Worm (Caenorhabditis elegans) whole organism, young adult: ENCODE measurements around the gene T26H5.9.

Experiments used
- B0261.1 ChIP-seq: sonication (generic microtip); optimal IDR thresholded peaks from 2 replicates; lab custom pipeline; 2016; ENCODE audit warnings: mild to moderate bottlenecking, missing genetic modification characterization, moderate library complexity, missing compliant biosample characterization
- D2030.7 ChIP-seq: fragments of 200-800 bp; sonication (Bioruptor generic); IDR thresholded peaks from 2 replicates; pipeline ENCODE4 v1.3.6; 2022; ENCODE audit warnings: missing genetic modification reagents, missing genetic modification characterization, missing compliant biosample characterization
- F33H1.4 ChIP-seq: fragments of 200-800 bp; sonication (Bioruptor generic); IDR thresholded peaks from 2 replicates; pipeline ENCODE4 v1.3.6; 2022; ENCODE audit warnings: missing genetic modification reagents, missing genetic modification characterization, missing compliant biosample characterization
- akir-1 ChIP-seq: fragments of 200-800 bp; sonication (Bioruptor generic); optimal IDR thresholded peaks from 2 replicates; lab custom pipeline; 2018; ENCODE audit warnings: mild to moderate bottlenecking, missing genetic modification characterization, moderate library complexity, missing compliant biosample characterization
- ama-1 ChIP-seq, 3 experiments: fragments of 150-350 bp in 1 of 3; sonication (generic microtip) in 2 of 3; optimal IDR thresholded peaks; 2 replicates each; lab custom pipeline; 2014 to 2018; ENCODE audit warnings: missing biosample characterization in 2 of 3, missing genetic modification characterization in 2 of 3, missing genetic modification reagents in 2 of 3
- aptf-3 ChIP-seq: fragments of 200-800 bp; sonication (Bioruptor generic); IDR thresholded peaks from 2 replicates; pipeline ENCODE4 v1.3.6; 2022; ENCODE audit warnings: missing genetic modification characterization, missing compliant biosample characterization
- attf-3 ChIP-seq: fragments of 200-800 bp; sonication (Bioruptor generic); conservative IDR thresholded peaks from 2 replicates; pipeline ENCODE4 v1.3.6; 2022; ENCODE audit warnings: missing genetic modification reagents, missing genetic modification characterization, missing compliant biosample characterization
- attf-5 ChIP-seq: fragments of 200-800 bp; sonication (Bioruptor generic); optimal IDR thresholded peaks from 2 replicates; lab custom pipeline; 2018; ENCODE audit warnings: mild to moderate bottlenecking, missing genetic modification characterization, missing compliant biosample characterization
- attf-6 ChIP-seq: fragments of 200-800 bp; sonication (Bioruptor generic); IDR thresholded peaks from 2 replicates; pipeline ENCODE4 v1.3.6; 2022; ENCODE audit warnings: missing genetic modification reagents, missing genetic modification characterization, missing compliant biosample characterization
- ccch-3 ChIP-seq: fragments of 200-800 bp; sonication (Bioruptor generic); optimal IDR thresholded peaks from 2 replicates; lab custom pipeline; 2018; ENCODE audit warnings: mild to moderate bottlenecking, missing genetic modification characterization, missing compliant biosample characterization
- cebp-1 ChIP-seq, 2 experiments: fragments of 200-800 bp in 1 of 2; sonication (Bioruptor generic) in 1 of 2; sonication (generic microtip) in 1 of 2; IDR thresholded peaks in 1 of 2; optimal IDR thresholded peaks in 1 of 2; 2 replicates each; pipeline versions ENCODE4 v1.3.6 to Lab custom; 2017 to 2022; ENCODE audit warnings: missing compliant biosample characterization in 2 of 2, missing genetic modification characterization in 2 of 2, mild to moderate bottlenecking in 1 of 2, missing genetic modification reagents in 1 of 2, moderate library complexity in 1 of 2
- cebp-2 ChIP-seq: fragments of 200-800 bp; sonication (Bioruptor generic); IDR thresholded peaks from 2 replicates; pipeline ENCODE4 v1.3.6; 2022; ENCODE audit warnings: missing genetic modification characterization, missing compliant biosample characterization
- die-1 ChIP-seq: sonication (generic microtip); optimal IDR thresholded peaks from 2 replicates; lab custom pipeline; 2016; ENCODE audit warnings: missing genotype, mild to moderate bottlenecking, missing genetic modification characterization, missing compliant biosample characterization
- egl-18 ChIP-seq: fragments of 200-800 bp; sonication (Bioruptor generic); IDR thresholded peaks from 2 replicates; pipeline ENCODE4 v1.3.6; 2022; ENCODE audit warnings: missing genetic modification reagents, missing genetic modification characterization, missing compliant biosample characterization
- ekl-4 ChIP-seq: fragments of 200-800 bp; sonication (Bioruptor generic); IDR thresholded peaks from 2 replicates; pipeline ENCODE4 v1.3.6; 2022; ENCODE audit warnings: missing genetic modification reagents, missing genetic modification characterization, missing compliant biosample characterization
- ets-4 ChIP-seq: fragments of 200-800 bp; sonication (Bioruptor generic); optimal IDR thresholded peaks from 2 replicates; lab custom pipeline; 2018; ENCODE audit warnings: mild to moderate bottlenecking, missing genetic modification characterization, missing compliant biosample characterization
- hmg-1.2 ChIP-seq: fragments of 200-800 bp; sonication (Bioruptor generic); IDR thresholded peaks from 2 replicates; pipeline ENCODE4 v1.3.6; 2022; ENCODE audit warnings: missing genetic modification reagents, missing genetic modification characterization, missing compliant biosample characterization
- hmg-20 ChIP-seq: fragments of 200-800 bp; sonication (Bioruptor generic); IDR thresholded peaks from 2 replicates; pipeline ENCODE4 v1.3.6; 2022; ENCODE audit warnings: missing genetic modification reagents, missing genetic modification characterization, missing compliant biosample characterization
- hsf-1 ChIP-seq: fragments of 200-800 bp; sonication (Bioruptor generic); IDR thresholded peaks from 2 replicates; pipeline ENCODE4 v1.3.6; 2022; ENCODE audit warnings: missing genetic modification reagents, missing genetic modification characterization, missing compliant biosample characterization
- let-607 ChIP-seq, 2 experiments: fragments of 200-800 bp in 1 of 2; sonication (Bioruptor generic) in 1 of 2; sonication (generic microtip) in 1 of 2; optimal IDR thresholded peaks; 2 replicates each; lab custom pipeline; 2016 to 2018; ENCODE audit warnings: mild to moderate bottlenecking in 2 of 2, missing compliant biosample characterization in 2 of 2, missing genetic modification characterization in 2 of 2, moderate library complexity in 2 of 2, missing genotype in 1 of 2
- lin-26 ChIP-seq: fragments of 200-800 bp; sonication (Bioruptor generic); IDR thresholded peaks from 2 replicates; pipeline ENCODE4 v1.3.6; 2022; ENCODE audit warnings: missing genetic modification reagents, missing genetic modification characterization, missing compliant biosample characterization
- lin-35 ChIP-seq, 3 experiments: fragments of 150-350 bp in 2 of 3; sonication (generic microtip) in 1 of 3; optimal IDR thresholded peaks; 2 replicates each; lab custom pipeline; 2014 to 2018; ENCODE audit warnings: missing biosample characterization in 3 of 3, missing genetic modification characterization in 3 of 3, missing genetic modification reagents in 3 of 3
- lin-54 ChIP-seq: fragments of 200-800 bp; sonication (Bioruptor generic); optimal IDR thresholded peaks from 2 replicates; lab custom pipeline; 2018; ENCODE audit warnings: mild to moderate bottlenecking, missing genetic modification characterization, missing compliant biosample characterization
- madf-3 ChIP-seq: fragments of 200-800 bp; sonication (Bioruptor generic); IDR thresholded peaks from 2 replicates; pipeline ENCODE4 v1.3.6; 2022; ENCODE audit warnings: missing genetic modification reagents, missing genetic modification characterization, missing compliant biosample characterization
- mel-28 ChIP-seq: sonication (generic microtip); optimal IDR thresholded peaks from 2 replicates; lab custom pipeline; 2016; ENCODE audit warnings: borderline replicate concordance, mild to moderate bottlenecking, missing genetic modification characterization, missing compliant biosample characterization
- mes-4 ChIP-seq: sonication (generic microtip); optimal IDR thresholded peaks from 2 replicates; lab custom pipeline; 2016; ENCODE audit warnings: missing genotype, missing genetic modification characterization, missing compliant biosample characterization
- nfyb-1 ChIP-seq: fragments of 200-800 bp; sonication (Bioruptor generic); IDR thresholded peaks from 2 replicates; pipeline ENCODE4 v1.3.6; 2022; ENCODE audit warnings: missing genetic modification reagents, missing genetic modification characterization, missing compliant biosample characterization
- nhr-90 ChIP-seq: sonication (generic microtip); optimal IDR thresholded peaks from 2 replicates; lab custom pipeline; 2016; ENCODE audit warnings: missing genotype, mild to moderate bottlenecking, missing genetic modification characterization, missing compliant biosample characterization
- rec-8 ChIP-seq, 2 experiments: sonication (generic microtip); optimal IDR thresholded peaks; 2 replicates each; lab custom pipeline; 2016; ENCODE audit warnings: mild to moderate bottlenecking in 2 of 2, missing genetic modification characterization in 2 of 2, missing genetic modification reagents in 2 of 2, missing genotype in 2 of 2, missing biosample characterization in 1 of 2, missing compliant biosample characterization in 1 of 2, moderate library complexity in 1 of 2
- rpc-1 ChIP-seq, 2 experiments: fragments of 150-350 bp in 1 of 2; sonication (generic microtip) in 1 of 2; optimal IDR thresholded peaks; 2 replicates each; lab custom pipeline; 2014 to 2018; ENCODE audit warnings: missing biosample characterization in 1 of 2, missing genetic modification characterization in 1 of 2, missing genetic modification reagents in 1 of 2, missing genotype in 1 of 2
- snpc-1.1 ChIP-seq: sonication (generic microtip); optimal IDR thresholded peaks from 2 replicates; lab custom pipeline; 2017; ENCODE audit warnings: missing genetic modification characterization, mild to moderate bottlenecking, missing compliant biosample characterization, antibody characterized with exemption, moderate library complexity, missing genotype, missing genetic modification reagents; ENCODE audit not compliant: insufficient read depth
- snpc-3.4 ChIP-seq: sonication (generic microtip); optimal IDR thresholded peaks from 2 replicates; lab custom pipeline; 2017; ENCODE audit warnings: missing genetic modification characterization, mild to moderate bottlenecking, missing compliant biosample characterization, antibody characterized with exemption, moderate library complexity, missing genotype, missing genetic modification reagents
- snpc-4 ChIP-seq, 5 experiments: fragments of 150-350 bp in 1 of 5; sonication (generic microtip) in 4 of 5; optimal IDR thresholded peaks; 2 replicates each; lab custom pipeline; 2014 to 2018; ENCODE audit warnings: missing genetic modification characterization in 5 of 5, missing biosample characterization in 3 of 5, antibody characterized with exemption in 2 of 5, mild to moderate bottlenecking in 2 of 5, missing compliant biosample characterization in 2 of 5, missing genotype in 2 of 5, moderate library complexity in 2 of 5, missing genetic modification reagents in 1 of 5
- sptf-2 ChIP-seq: fragments of 200-800 bp; sonication (Bioruptor generic); optimal IDR thresholded peaks from 2 replicates; lab custom pipeline; 2018; ENCODE audit warnings: mild to moderate bottlenecking, missing genetic modification characterization, missing compliant biosample characterization
- unc-62 ChIP-seq: fragments of 150-350 bp; optimal IDR thresholded peaks from 2 replicates; lab custom pipeline; 2014; ENCODE audit warnings: missing biosample characterization, missing genetic modification reagents, missing genetic modification characterization
- xnd-1 ChIP-seq: sonication (generic microtip); optimal IDR thresholded peaks from 2 replicates; lab custom pipeline; 2016; ENCODE audit warnings: missing genotype, missing genetic modification reagents, missing genetic modification characterization, missing compliant biosample characterization
- ztf-25 ChIP-seq: fragments of 200-800 bp; sonication (Bioruptor generic); IDR thresholded peaks from 2 replicates; pipeline ENCODE4 v1.3.6; 2022; ENCODE audit warnings: missing genetic modification reagents, missing genetic modification characterization, missing compliant biosample characterization
- ztf-26 ChIP-seq: sonication (generic microtip); optimal IDR thresholded peaks from 2 replicates; lab custom pipeline; 2017; ENCODE audit warnings: missing genetic modification characterization, missing compliant biosample characterization

Gene T26H5.9

ce11 chrV:15479825-15480224, 35.1 kb downstream of the T26H5.9 start (continued):
- no peak for TF ChIP-seq ztf-25
- no peak for TF ChIP-seq lin-26 (GFP tag; lab: Robert Waterston, UW)
- TF ChIP-seq ccch-3 (GFP tag; lab: Kevin White, UChicago), result no peak
- TF ChIP-seq die-1 (tag; lab: Kevin White, UChicago), result peak; percentile 55
- no peak for TF ChIP-seq attf-3 (GFP tag; lab: Robert Waterston, UW)
- TF ChIP-seq let-607 (tag; optimal IDR thresholded peaks at IDR 0.05; lab: Kevin White, UChicago), result peak in 1 of 2 experiments; percentile 4
- TF ChIP-seq rpc-1 (optimal IDR thresholded peaks at IDR 0.05; lab: Kevin White, UChicago), result peak; percentile 75
- TF ChIP-seq rpc-1 (tag; optimal IDR thresholded peaks at IDR 0.05; lab: Kevin White, UChicago), result peak; percentile 72
- no peak for TF ChIP-seq ama-1 (optimal IDR thresholded peaks at IDR 0.05; lab: Kevin White, UChicago)
- peak in 1 of 2 experiments; percentile 46 for TF ChIP-seq ama-1 (GFP tag; optimal IDR thresholded peaks at IDR 0.05; lab: Kevin White, UChicago)
- TF ChIP-seq hsf-1 (GFP tag; lab: Robert Waterston, UW), result peak; percentile 72
- TF ChIP-seq mel-28 (tag; lab: Kevin White, UChicago), result no peak
- TF ChIP-seq F33H1.4 (GFP tag; lab: Robert Waterston, UW), result peak; percentile 21; the same call in 1 of the 2 replicates
- TF ChIP-seq aptf-3 (GFP tag; lab: Robert Waterston, UW), result no peak
- TF ChIP-seq snpc-4 (GFP tag; optimal IDR thresholded peaks at IDR 0.05; lab: Kevin White, UChicago), result peak; percentile 90
- TF ChIP-seq snpc-4 (tag; optimal IDR thresholded peaks at IDR 0.05; lab: Kevin White, UChicago), result peak; percentile 88 to 93 (median 92)
- peak in 1 of 2 experiments; percentile 53 for TF ChIP-seq rec-8 (tag; optimal IDR thresholded peaks at IDR 0.05; lab: Kevin White, UChicago)
- TF ChIP-seq lin-35 (GFP tag; optimal IDR thresholded peaks at IDR 0.05; lab: Kevin White, UChicago), result no peak
- TF ChIP-seq attf-5 (GFP tag; lab: Kevin White, UChicago), result peak; percentile 20
- peak; percentile 78 for TF ChIP-seq D2030.7
- peak; percentile 49 for TF ChIP-seq hmg-1.2 (GFP tag; lab: Robert Waterston, UW)
- no peak for TF ChIP-seq madf-3 (GFP tag; lab: Robert Waterston, UW)
- no peak for TF ChIP-seq cebp-2 (GFP tag; lab: Robert Waterston, UW)
- peak; percentile 56 for TF ChIP-seq mes-4 (tag; lab: Kevin White, UChicago)
- TF ChIP-seq unc-62 (GFP tag; lab: Kevin White, UChicago), result no peak
- peak; percentile 45 for TF ChIP-seq sptf-2 (GFP tag; lab: Kevin White, UChicago)
- TF ChIP-seq ztf-26, result no peak
- TF ChIP-seq akir-1 (GFP tag; lab: Kevin White, UChicago), result no peak
- TF ChIP-seq snpc-3.4, result peak; percentile 81
- TF ChIP-seq nhr-90 (tag; lab: Kevin White, UChicago), result peak; percentile 63
- no peak for TF ChIP-seq xnd-1
- no peak for TF ChIP-seq ets-4 (GFP tag; lab: Kevin White, UChicago)
- peak; percentile 83 for TF ChIP-seq B0261.1 (tag; lab: Kevin White, UChicago)
- no peak for TF ChIP-seq egl-18 (GFP tag; lab: Robert Waterston, UW)
- TF ChIP-seq snpc-1.1, result peak; percentile 94
- no peak for TF ChIP-seq ekl-4 (GFP tag; lab: Robert Waterston, UW)
- TF ChIP-seq lin-54 (GFP tag; lab: Kevin White, UChicago), result peak; percentile 30
- TF ChIP-seq cebp-1 (GFP tag; IDR thresholded peaks at IDR 0.05; lab: Robert Waterston, UW), result no peak
- TF ChIP-seq cebp-1 (tag; optimal IDR thresholded peaks at IDR 0.05; lab: Kevin White, UChicago), result peak; percentile 25
- TF ChIP-seq attf-6, result 0 out of 2 replicates have a peak, but pooled peaks have one; percentile 35
- TF ChIP-seq nfyb-1 (GFP tag; lab: Robert Waterston, UW), result 0 out of 2 replicates have a peak, but pooled peaks have one; percentile 50
- TF ChIP-seq hmg-20 (GFP tag; lab: Robert Waterston, UW), result no peak
